Worm (Caenorhabditis elegans): ENCODE measurements around the gene smf-3.

ce11 chrIV:2666127-2666526, 47.5 kb downstream of the smf-3 start:
- no peak for TF ChIP-seq eyg-1 (tag; optimal IDR thresholded peaks at IDR 0.05)
- no peak for TF ChIP-seq elt-2 (tag; optimal IDR thresholded peaks at IDR 0.05)
- no peak for TF ChIP-seq unc-55 (GFP tag; optimal IDR thresholded peaks at IDR 0.05)
- no peak for TF ChIP-seq rnt-1 (tag; optimal IDR thresholded peaks at IDR 0.05)
